Worm (Caenorhabditis elegans) whole organism, L4 larva: ENCODE measurements around the gene anmt-3.

Experiments used
- D1046.2 ChIP-seq: fragments of 200-800 bp; sonication (Bioruptor generic); IDR thresholded peaks from 2 replicates; pipeline ENCODE4 v1.3.6; 2022; ENCODE audit warnings: missing genetic modification characterization, missing compliant biosample characterization
- F10B5.3 ChIP-seq: sonication (generic microtip); optimal IDR thresholded peaks from 2 replicates; lab custom pipeline; 2016; ENCODE audit warnings: mild to moderate bottlenecking, missing genetic modification characterization, missing compliant biosample characterization
- F26F4.8 ChIP-seq: fragments of 200-800 bp; sonication (Bioruptor generic); conservative IDR thresholded peaks from 2 replicates; pipeline ENCODE4 v1.3.6; 2022; ENCODE audit warnings: missing genetic modification characterization, missing compliant biosample characterization
- F37D6.2 ChIP-seq: sonication (generic microtip); optimal IDR thresholded peaks from 2 replicates; lab custom pipeline; 2016; ENCODE audit warnings: mild to moderate bottlenecking, missing genetic modification characterization, missing compliant biosample characterization
- T26A8.4 ChIP-seq: fragments of 200-800 bp; sonication (Bioruptor generic); IDR thresholded peaks from 2 replicates; pipeline ENCODE4 v1.3.6; 2022; ENCODE audit warnings: missing genetic modification characterization, missing compliant biosample characterization
- Y105C5A.15 ChIP-seq: fragments of 200-800 bp; sonication (Bioruptor generic); IDR thresholded peaks from 2 replicates; pipeline ENCODE4 v1.3.6; 2022; ENCODE audit warnings: missing genetic modification characterization, missing compliant biosample characterization
- ZK337.2 ChIP-seq: fragments of 200-800 bp; sonication (Bioruptor generic); IDR thresholded peaks from 2 replicates; pipeline ENCODE4 v1.3.6; 2022; ENCODE audit warnings: missing genetic modification reagents, missing genetic modification characterization, missing compliant biosample characterization
- ama-1 ChIP-seq: fragments of 150-350 bp; optimal IDR thresholded peaks from 2 replicates; lab custom pipeline; 2014; ENCODE audit warnings: inconsistent platforms, mixed read lengths
- arid-1 ChIP-seq: fragments of 200-800 bp; sonication (Bioruptor generic); conservative IDR thresholded peaks from 2 replicates; pipeline ENCODE4 v1.3.6; 2022; ENCODE audit warnings: missing genetic modification reagents, missing genetic modification characterization, missing compliant biosample characterization
- attf-4 ChIP-seq: sonication (generic microtip); optimal IDR thresholded peaks from 3 replicates; lab custom pipeline; 2017; ENCODE audit warnings: missing biosample characterization, missing genetic modification characterization
- ceh-20 ChIP-seq: fragments of 200-800 bp; sonication (Bioruptor generic); IDR thresholded peaks from 2 replicates; pipeline ENCODE4 v1.3.6; 2022; ENCODE audit warnings: missing genetic modification reagents, missing genetic modification characterization, missing compliant biosample characterization
- ceh-32 ChIP-seq: sonication (generic microtip); optimal IDR thresholded peaks from 2 replicates; lab custom pipeline; 2016; ENCODE audit warnings: mild to moderate bottlenecking, missing genetic modification characterization, missing compliant biosample characterization; ENCODE audit not compliant: poor library complexity
- ceh-44 ChIP-seq: fragments of 200-800 bp; sonication (Bioruptor generic); IDR thresholded peaks from 2 replicates; pipeline ENCODE4 v1.3.6; 2022; ENCODE audit warnings: missing genetic modification reagents, missing genetic modification characterization, missing compliant biosample characterization
- ceh-62 ChIP-seq: sonication (generic microtip); optimal IDR thresholded peaks from 2 replicates; lab custom pipeline; 2017; ENCODE audit warnings: missing biosample characterization, missing genetic modification characterization
- ceh-82 ChIP-seq: sonication (generic microtip); optimal IDR thresholded peaks from 2 replicates; lab custom pipeline; 2017; ENCODE audit warnings: missing biosample characterization, missing genetic modification characterization
- dpl-1 ChIP-seq: fragments of 150-350 bp; optimal IDR thresholded peaks from 2 replicates; lab custom pipeline; 2014; ENCODE audit warnings: missing biosample characterization, missing genetic modification reagents, missing genetic modification characterization
- duxl-1 ChIP-seq: sonication (generic microtip); optimal IDR thresholded peaks from 2 replicates; lab custom pipeline; 2016; ENCODE audit warnings: mild to moderate bottlenecking, missing genetic modification characterization, moderate library complexity, missing compliant biosample characterization; ENCODE audit not compliant: poor library complexity
- dve-1 ChIP-seq: sonication (generic microtip); optimal IDR thresholded peaks from 2 replicates; lab custom pipeline; 2017; ENCODE audit warnings: antibody characterized with exemption, mild to moderate bottlenecking, missing genetic modification characterization, missing compliant biosample characterization; ENCODE audit not compliant: insufficient read depth
- egl-27 ChIP-seq: sonication (generic microtip); optimal IDR thresholded peaks from 3 replicates; lab custom pipeline; 2017; ENCODE audit warnings: missing biosample characterization, missing genetic modification reagents, missing genetic modification characterization
- fos-1 ChIP-seq: fragments of 150-350 bp; optimal IDR thresholded peaks from 2 replicates; lab custom pipeline; 2014; ENCODE audit warnings: missing biosample characterization, missing genetic modification characterization
- hif-1 ChIP-seq, 2 experiments: sonication (generic microtip); optimal IDR thresholded peaks; 2 replicates each; lab custom pipeline; 2016 to 2017; ENCODE audit warnings: missing compliant biosample characterization in 2 of 2, missing genetic modification characterization in 2 of 2, missing genetic modification reagents in 2 of 2, missing genotype in 2 of 2, mild to moderate bottlenecking in 1 of 2
- jun-1 ChIP-seq: fragments of 150-350 bp; optimal IDR thresholded peaks from 2 replicates; lab custom pipeline; 2014; ENCODE audit warnings: missing biosample characterization, missing genetic modification reagents, missing genetic modification characterization
- lin-1 ChIP-seq: fragments of 200-800 bp; sonication (Bioruptor generic); IDR thresholded peaks from 2 replicates; pipeline ENCODE4 v1.3.6; 2022; ENCODE audit warnings: missing genetic modification reagents, missing genetic modification characterization, missing compliant biosample characterization
- lin-29 ChIP-seq: fragments of 200-800 bp; sonication (Bioruptor generic); IDR thresholded peaks from 2 replicates; pipeline ENCODE4 v1.3.6; 2022; ENCODE audit warnings: missing genetic modification reagents, missing genetic modification characterization, missing compliant biosample characterization
- lir-3 ChIP-seq: sonication (generic microtip); optimal IDR thresholded peaks from 2 replicates; lab custom pipeline; 2016; ENCODE audit warnings: mild to moderate bottlenecking, missing genetic modification characterization, missing compliant biosample characterization
- mep-1 ChIP-seq: fragments of 150-350 bp; sonication (generic microtip); optimal IDR thresholded peaks from 3 replicates; lab custom pipeline; 2014; ENCODE audit warnings: missing biosample characterization, missing genetic modification characterization
- mes-2 ChIP-seq: sonication (generic microtip); optimal IDR thresholded peaks from 2 replicates; lab custom pipeline; 2016; ENCODE audit warnings: missing genotype, mild to moderate bottlenecking, missing genetic modification characterization, missing compliant biosample characterization; ENCODE audit not compliant: poor library complexity, severe bottlenecking
- nhr-10 ChIP-seq: fragments of 150-350 bp; optimal IDR thresholded peaks from 2 replicates; lab custom pipeline; 2014; ENCODE audit warnings: missing biosample characterization, missing genetic modification characterization
- nhr-237 ChIP-seq: sonication (generic microtip); optimal IDR thresholded peaks from 2 replicates; lab custom pipeline; 2017; ENCODE audit warnings: missing biosample characterization, missing genetic modification characterization
- nhr-25 ChIP-seq: sonication (generic microtip); optimal IDR thresholded peaks from 2 replicates; lab custom pipeline; 2017; ENCODE audit warnings: missing genetic modification characterization, mild to moderate bottlenecking, missing compliant biosample characterization, antibody characterized with exemption, moderate library complexity, borderline replicate concordance; ENCODE audit not compliant: insufficient read depth
- nhr-42 ChIP-seq: fragments of 200-800 bp; sonication (Bioruptor generic); IDR thresholded peaks from 2 replicates; pipeline ENCODE4 v1.3.6; 2022; ENCODE audit warnings: missing genetic modification characterization, missing compliant biosample characterization
- nhr-48 ChIP-seq: sonication (generic microtip); optimal IDR thresholded peaks from 2 replicates; lab custom pipeline; 2016; ENCODE audit warnings: mild to moderate bottlenecking, missing genetic modification characterization, missing compliant biosample characterization
- nhr-77 ChIP-seq: fragments of 150-350 bp; optimal IDR thresholded peaks from 2 replicates; lab custom pipeline; 2014; ENCODE audit warnings: missing biosample characterization, missing genetic modification characterization
- pha-4 ChIP-seq, 2 experiments: fragments of 150-350 bp in 1 of 2; fragments of 200-800 bp in 1 of 2; sonication (Bioruptor generic) in 1 of 2; IDR thresholded peaks in 1 of 2; optimal IDR thresholded peaks in 1 of 2; 2 replicates each; pipeline versions ENCODE4 v1.3.6 to Lab custom; 2014 to 2022; ENCODE audit warnings: missing genetic modification characterization in 2 of 2, missing genetic modification reagents in 2 of 2, missing biosample characterization in 1 of 2, missing compliant biosample characterization in 1 of 2
- set-16 ChIP-seq: fragments of 200-800 bp; sonication (Bioruptor generic); IDR thresholded peaks from 2 replicates; pipeline ENCODE4 v1.3.6; 2022; ENCODE audit warnings: missing genetic modification reagents, missing genetic modification characterization, missing compliant biosample characterization
- snpc-4 ChIP-seq: fragments of 150-350 bp; optimal IDR thresholded peaks from 2 replicates; lab custom pipeline; 2014; ENCODE audit warnings: missing biosample characterization, missing genetic modification characterization
- unc-62 ChIP-seq, 3 experiments: fragments of 150-350 bp in 1 of 3; sonication (generic microtip); optimal IDR thresholded peaks in 2 of 3; peaks in 1 of 3; 1 replicate in 1 of 3; 2 replicates in 2 of 3; lab custom pipeline; 2014 to 2017; ENCODE audit warnings: missing biosample characterization in 3 of 3, missing genetic modification characterization in 3 of 3, missing genetic modification reagents in 3 of 3, missing genotype in 1 of 3
- vab-7 ChIP-seq: fragments of 200-800 bp; sonication (Bioruptor generic); IDR thresholded peaks from 2 replicates; pipeline ENCODE4 v1.3.6; 2022; ENCODE audit warnings: missing genetic modification reagents, missing genetic modification characterization, missing compliant biosample characterization
- zfp-2 ChIP-seq: sonication (generic microtip); optimal IDR thresholded peaks from 2 replicates; lab custom pipeline; 2016; ENCODE audit warnings: mild to moderate bottlenecking, missing genetic modification characterization, missing compliant biosample characterization
- zip-11 ChIP-seq: fragments of 200-800 bp; sonication (Bioruptor generic); IDR thresholded peaks from 2 replicates; pipeline ENCODE4 v1.3.6; 2022; ENCODE audit warnings: missing genetic modification characterization, missing compliant biosample characterization

The anmt-3 gene

DNA sequence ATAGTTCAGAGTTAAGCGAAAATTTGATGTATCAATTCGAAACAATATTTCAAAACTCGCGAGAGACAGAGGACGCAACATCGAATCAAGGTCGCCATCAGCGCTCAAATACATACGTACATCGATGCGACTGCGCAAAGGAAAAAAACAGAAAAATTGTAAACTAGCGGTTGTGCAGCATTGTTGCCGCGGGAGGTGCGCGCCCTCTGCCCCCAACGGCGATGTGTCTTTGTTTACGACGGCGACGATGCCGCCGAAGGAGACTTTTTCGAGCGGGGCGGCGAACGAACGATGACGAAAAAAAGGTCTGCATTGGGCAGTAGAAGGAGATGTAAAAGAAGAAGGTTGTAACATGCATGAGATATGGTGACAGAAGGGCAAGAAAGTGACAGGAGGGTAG, 4.8 kb upstream of the anmt-3 start:
- peak; percentile 6 for TF ChIP-seq mes-2
- no peak for TF ChIP-seq nhr-77 (tag; lab: Kevin White, UChicago)
- TF ChIP-seq unc-62 (GFP tag; optimal IDR thresholded peaks at IDR 0.05 in 1 of 2; lab: Kevin White, UChicago), result peak in 1 of 2 experiments; percentile 71
- no peak for TF ChIP-seq unc-62 (tag; optimal IDR thresholded peaks at IDR 0.05; lab: Kevin White, UChicago)
- no peak for TF ChIP-seq fos-1 (tag; lab: Kevin White, UChicago)
- TF ChIP-seq duxl-1 (tag; lab: Kevin White, UChicago), result no peak
- no peak for TF ChIP-seq lir-3 (tag; lab: Kevin White, UChicago)
- TF ChIP-seq lin-29 (GFP tag; lab: Robert Waterston, UW), result no peak
- no peak for TF ChIP-seq F10B5.3
- TF ChIP-seq T26A8.4 (GFP tag; lab: Robert Waterston, UW), result no peak
- TF ChIP-seq dpl-1 (GFP tag; lab: Kevin White, UChicago), result no peak
- no peak for TF ChIP-seq dve-1
- no peak for TF ChIP-seq nhr-42 (GFP tag; lab: Robert Waterston, UW)
- TF ChIP-seq pha-4 (GFP tag; IDR thresholded peaks at IDR 0.05; lab: Robert Waterston, UW), result no peak
- TF ChIP-seq pha-4 (tag; optimal IDR thresholded peaks at IDR 0.05; lab: Kevin White, UChicago), result no peak
- TF ChIP-seq snpc-4, result no peak
- TF ChIP-seq set-16 (GFP tag; lab: Robert Waterston, UW), result peak; percentile 44; the same call in 1 of the 2 replicates
- TF ChIP-seq ceh-20 (GFP tag; lab: Robert Waterston, UW), result 0 out of 2 replicates have a peak, but pooled peaks have one; percentile 35
- TF ChIP-seq nhr-25, result peak; percentile 28
- no peak for TF ChIP-seq zip-11 (GFP tag; lab: Robert Waterston, UW)
- peak; percentile 17 for TF ChIP-seq mep-1 (tag; lab: Kevin White, UChicago)
- no peak for TF ChIP-seq hif-1 (tag; optimal IDR thresholded peaks at IDR 0.05; lab: Kevin White, UChicago)
- no peak for TF ChIP-seq ZK337.2 (GFP tag; lab: Robert Waterston, UW)
- no peak for TF ChIP-seq F37D6.2 (tag; lab: Kevin White, UChicago)
- no peak for TF ChIP-seq nhr-48 (tag; lab: Kevin White, UChicago)

DNA sequence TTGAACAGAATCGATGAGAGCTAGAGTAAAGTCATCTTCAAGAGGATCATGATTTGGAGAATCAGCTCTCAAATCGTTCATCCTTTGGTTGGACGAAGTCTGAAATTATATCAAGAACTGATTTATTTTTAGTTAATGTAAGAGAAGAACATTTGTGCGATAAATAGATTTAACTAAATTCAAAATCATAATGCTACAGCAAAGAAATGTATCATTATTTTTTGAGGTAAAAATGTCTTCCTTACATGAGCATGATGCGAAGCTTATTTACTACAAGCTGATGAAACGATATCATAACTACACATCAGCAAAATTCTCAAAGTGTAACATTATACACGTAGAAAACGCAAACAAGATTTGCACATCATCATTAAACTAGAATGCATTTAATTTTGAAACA, 4.3 kb upstream of the anmt-3 start, which contains the start of gene madf-4:
Gene madf-4, minus strand, starts transcription at position 101 of the 400 bp plus-strand sequence.
- TF ChIP-seq egl-27 (tag; lab: Kevin White, UChicago) (no peak), ceh-62 (tag; lab: Kevin White, UChicago) (no peak), unc-62 (GFP tag; optimal IDR thresholded peaks at IDR 0.05 in 1 of 2; lab: Kevin White, UChicago) (no peak), unc-62 (tag; optimal IDR thresholded peaks at IDR 0.05; lab: Kevin White, UChicago) (no peak), nhr-237 (no peak), Y105C5A.15 (no peak), lin-1 (GFP tag; lab: Robert Waterston, UW) (no peak), nhr-48 (tag; lab: Kevin White, UChicago) (no peak), ama-1 (lab: Kevin White, UChicago) (no peak), D1046.2 (no peak), arid-1 (GFP tag; lab: Robert Waterston, UW) (no peak), ceh-82 (no peak), vab-7 (GFP tag; lab: Robert Waterston, UW) (no peak), jun-1 (tag; lab: Kevin White, UChicago) (no peak), mes-2 (no peak), ceh-44 (no peak), F26F4.8 (GFP tag; lab: Robert Waterston, UW) (no peak), attf-4 (tag; lab: Kevin White, UChicago) (no peak), nhr-10 (tag; lab: Kevin White, UChicago) (no peak), zfp-2 (tag; lab: Kevin White, UChicago) (no peak), ceh-32 (tag; lab: Kevin White, UChicago) (no peak)
